Fruit fly (Drosophila melanogaster): ENCODE results near the gene CG10589.

- TF ChIP-seq CG12768 (GFP tag; optimal IDR thresholded peaks at IDR 0.05), result no peak
- no peak for TF ChIP-seq kay (GFP tag; ENCODE audit: borderline replicate concordance)
- no peak for TF ChIP-seq CG14711 (tag; optimal IDR thresholded peaks at IDR 0.05)
These were observed 7.1 kb upstream of the CG10589 start for dm6 chr3L:20920495-20920894.
